Fruit fly (Drosophila melanogaster) whole organism, prepupa: ENCODE results near the gene SdicB.

Experiments used
- CG15336 ChIP-seq: fragments of 200-800 bp; sonication (Bioruptor generic); IDR thresholded peaks from 2 replicates; pipeline ENCODE4 v1.3.6; 2022; ENCODE audit warnings: missing biosample characterization, missing genetic modification characterization
- CG3032 ChIP-seq: fragments of 200-800 bp; optimal IDR thresholded peaks from 2 replicates; lab custom pipeline; 2019; ENCODE audit warnings: missing biosample characterization, mild to moderate bottlenecking, missing genetic modification characterization, moderate library complexity
- CG34406 ChIP-seq: fragments of 200-800 bp; sonication (Bioruptor generic); optimal IDR thresholded peaks from 3 replicates; lab custom pipeline; 2016; ENCODE audit warnings: missing biosample characterization, missing genetic modification characterization
- Hr39 ChIP-seq: fragments of 200-800 bp; sonication (Bioruptor generic); optimal IDR thresholded peaks from 2 replicates; lab custom pipeline; 2016; ENCODE audit warnings: missing biosample characterization, missing genetic modification characterization
- Hr4 ChIP-seq: fragments of 200-800 bp; sonication (Bioruptor generic); optimal IDR thresholded peaks from 3 replicates; lab custom pipeline; 2016; ENCODE audit warnings: missing biosample characterization, missing genetic modification characterization
- Met ChIP-seq: fragments of 200-800 bp; sonication (Bioruptor generic); optimal IDR thresholded peaks from 3 replicates; lab custom pipeline; 2016; ENCODE audit warnings: missing biosample characterization, missing genetic modification characterization
- OdsH ChIP-seq: fragments of 200-800 bp; sonication (Bioruptor generic); optimal IDR thresholded peaks from 3 replicates; lab custom pipeline; 2016; ENCODE audit warnings: missing biosample characterization, missing genetic modification characterization
- Sox15 ChIP-seq: fragments of 200-800 bp; sonication (Bioruptor generic); optimal IDR thresholded peaks from 3 replicates; lab custom pipeline; 2016; ENCODE audit warnings: missing biosample characterization, missing genetic modification characterization
- cyc ChIP-seq: fragments of 200-800 bp; sonication (Bioruptor generic); optimal IDR thresholded peaks from 3 replicates; lab custom pipeline; 2016; ENCODE audit warnings: missing biosample characterization, missing genetic modification characterization
- esn ChIP-seq: fragments of 200-800 bp; sonication (Bioruptor generic); optimal IDR thresholded peaks from 2 replicates; lab custom pipeline; 2016; ENCODE audit warnings: missing biosample characterization, mild to moderate bottlenecking, missing genetic modification characterization, moderate library complexity
- pdm3 ChIP-seq: fragments of 200-800 bp; sonication (Bioruptor generic); optimal IDR thresholded peaks from 3 replicates; lab custom pipeline; 2016; ENCODE audit warnings: missing biosample characterization, missing genetic modification characterization
- svp ChIP-seq: fragments of 200-800 bp; sonication (Bioruptor generic); peaks from one replicate; lab custom pipeline; 2016; ENCODE audit warnings: missing biosample characterization, missing genetic modification characterization

- no peak for TF ChIP-seq esn (GFP tag; lab: Kevin White, UChicago)
- no peak for TF ChIP-seq Hr4 (GFP tag; lab: Kevin White, UChicago)
- TF ChIP-seq Hr39, result no peak
- TF ChIP-seq Sox15, result no peak
- TF ChIP-seq svp (GFP tag; lab: Kevin White, UChicago), result no peak
- TF ChIP-seq CG3032, result no peak
- TF ChIP-seq cyc, result no peak
- TF ChIP-seq pdm3 (GFP tag; lab: Kevin White, UChicago), result no peak
- TF ChIP-seq Met, result no peak
- no peak for TF ChIP-seq CG34406 (GFP tag; lab: Kevin White, UChicago)
- TF ChIP-seq OdsH (GFP tag; lab: Kevin White, UChicago), result no peak
- TF ChIP-seq CG15336 (GFP tag; lab: Robert Waterston, UW), result no peak
Measured at dm6 chrX:20237914-20238313, 28.5 kb upstream of the SdicB start.
